Fruit fly (Drosophila melanogaster) whole organism, embryonic: Measurements from ENCODE around the gene CG15221.

Experiments
- ATbp ChIP-seq: fragments of 200-800 bp; sonication (Bioruptor generic); optimal IDR thresholded peaks from 2 replicates; lab custom pipeline; 2017; ENCODE audit warnings: missing biosample characterization, mild to moderate bottlenecking, missing genetic modification characterization, missing genetic modification reagents
- CG10147 ChIP-seq: fragments of 200-800 bp; sonication (Bioruptor generic); optimal IDR thresholded peaks from 2 replicates; lab custom pipeline; 2019; ENCODE audit warnings: missing biosample characterization, mild to moderate bottlenecking, missing genetic modification characterization, moderate library complexity
- CG11085 ChIP-seq: fragments of 200-800 bp; sonication (Bioruptor generic); IDR thresholded peaks from 2 replicates; pipeline ENCODE4 v1.3.6; 2022; ENCODE audit warnings: missing biosample characterization, missing genetic modification characterization
- CG11560 ChIP-seq: fragments of 200-800 bp; sonication (Bioruptor generic); IDR thresholded peaks from 3 replicates; pipeline ENCODE4 v1.3.6; 2022; ENCODE audit warnings: missing biosample characterization, missing genetic modification characterization
- CG12391 ChIP-seq: fragments of 200-800 bp; sonication (Bioruptor generic); optimal IDR thresholded peaks from 3 replicates; lab custom pipeline; 2018; ENCODE audit warnings: missing biosample characterization, mild to moderate bottlenecking, missing genetic modification characterization, moderate library complexity
- CG12942 ChIP-seq: fragments of 200-800 bp; sonication (Bioruptor generic); optimal IDR thresholded peaks from 3 replicates; lab custom pipeline; 2016; ENCODE audit warnings: missing biosample characterization, missing genetic modification characterization
- CG13296 ChIP-seq: fragments of 200-800 bp; sonication (Bioruptor generic); optimal IDR thresholded peaks from 3 replicates; lab custom pipeline; 2018; ENCODE audit warnings: missing biosample characterization, mild to moderate bottlenecking, missing genetic modification characterization
- CG13624 ChIP-seq: fragments of 200-800 bp; sonication (Bioruptor generic); optimal IDR thresholded peaks from 2 replicates; lab custom pipeline; 2016; ENCODE audit warnings: missing biosample characterization, missing genetic modification characterization
- CG14965 ChIP-seq: fragments of 200-800 bp; sonication (Bioruptor generic); optimal IDR thresholded peaks from 2 replicates; lab custom pipeline; 2016; ENCODE audit warnings: missing biosample characterization, missing genetic modification characterization, borderline replicate concordance
- CG15514 ChIP-seq: fragments of 200-800 bp; sonication (Bioruptor generic); optimal IDR thresholded peaks from 3 replicates; lab custom pipeline; 2017; ENCODE audit warnings: missing biosample characterization, missing genetic modification characterization, mild to moderate bottlenecking, moderate library complexity, missing genetic modification reagents
- CG17186 ChIP-seq: fragments of 200-800 bp; sonication (Bioruptor generic); optimal IDR thresholded peaks from 3 replicates; lab custom pipeline; 2017; ENCODE audit warnings: missing biosample characterization, missing genetic modification reagents, missing genetic modification characterization
- CG17361 ChIP-seq: fragments of 200-800 bp; sonication (Bioruptor generic); IDR thresholded peaks from 3 replicates; pipeline ENCODE4 v1.3.6; 2022; ENCODE audit warnings: missing biosample characterization, missing genetic modification characterization
- CG17568 ChIP-seq: fragments of 200-800 bp; sonication (Bioruptor generic); optimal IDR thresholded peaks from 2 replicates; lab custom pipeline; 2018; ENCODE audit warnings: missing biosample characterization, mild to moderate bottlenecking, missing genetic modification characterization, moderate library complexity
- CG1792 ChIP-seq: fragments of 200-800 bp; sonication (Bioruptor generic); optimal IDR thresholded peaks from 2 replicates; lab custom pipeline; 2016; ENCODE audit warnings: missing biosample characterization, missing genetic modification characterization
- CG2120 ChIP-seq: fragments of 200-800 bp; sonication (Bioruptor generic); optimal IDR thresholded peaks from 3 replicates; lab custom pipeline; 2016; ENCODE audit warnings: missing biosample characterization, missing genetic modification characterization
- CG31224 ChIP-seq: fragments of 200-800 bp; sonication (Bioruptor generic); IDR thresholded peaks from 2 replicates; pipeline ENCODE4 v1.3.6; 2022; ENCODE audit warnings: missing biosample characterization, missing genetic modification characterization
- CG31441 ChIP-seq: fragments of 200-800 bp; sonication (Bioruptor generic); IDR thresholded peaks from 2 replicates; pipeline ENCODE4 v1.3.6; 2022; ENCODE audit warnings: missing biosample characterization, missing genetic modification characterization
- CG42726 ChIP-seq: fragments of 200-800 bp; sonication (Bioruptor generic); IDR thresholded peaks from 2 replicates; pipeline ENCODE4 v1.3.6; 2022; ENCODE audit warnings: missing biosample characterization, missing genetic modification characterization; ENCODE audit not compliant: partially characterized antibody
- CG6254 ChIP-seq: fragments of 200-800 bp; sonication (Bioruptor generic); optimal IDR thresholded peaks from 3 replicates; lab custom pipeline; 2017; ENCODE audit warnings: mild to moderate bottlenecking, missing biosample characterization, missing genetic modification reagents, missing genetic modification characterization
- CG7556 ChIP-seq: fragments of 200-800 bp; sonication (Bioruptor generic); optimal IDR thresholded peaks from 2 replicates; lab custom pipeline; 2017; ENCODE audit warnings: missing biosample characterization, mild to moderate bottlenecking, missing genetic modification characterization
- CG8388 ChIP-seq: fragments of 200-800 bp; sonication (Bioruptor generic); optimal IDR thresholded peaks from 2 replicates; lab custom pipeline; 2019; ENCODE audit warnings: missing biosample characterization, mild to moderate bottlenecking, missing genetic modification characterization, moderate library complexity
- CG8765 ChIP-seq: fragments of 200-800 bp; sonication (Bioruptor generic); IDR thresholded peaks from 2 replicates; pipeline ENCODE4 v1.3.6; 2022; ENCODE audit warnings: missing biosample characterization, missing genetic modification characterization
- CG9797 ChIP-seq: fragments of 200-800 bp; sonication (Bioruptor generic); optimal IDR thresholded peaks from 3 replicates; lab custom pipeline; 2018; ENCODE audit warnings: missing biosample characterization, mild to moderate bottlenecking, missing genetic modification characterization
- CHES-1-like ChIP-seq: fragments of 200-800 bp; sonication (Bioruptor generic); optimal IDR thresholded peaks from 2 replicates; lab custom pipeline; 2016; ENCODE audit warnings: missing biosample characterization, missing genetic modification characterization
- CoRest ChIP-seq: fragments of 200-800 bp; sonication (Bioruptor generic); optimal IDR thresholded peaks from 3 replicates; lab custom pipeline; 2018; ENCODE audit warnings: missing biosample characterization, mild to moderate bottlenecking, missing genetic modification characterization, moderate library complexity
- D ChIP-seq, 2 experiments: fragments of 200-800 bp in 1 of 2; fragments of >200 bp in 1 of 2; sonication (Bioruptor generic) in 1 of 2; optimal IDR thresholded peaks; 2 replicates in 1 of 2; 3 replicates in 1 of 2; lab custom pipeline; 2017; ENCODE audit warnings: mild to moderate bottlenecking in 1 of 2, missing biosample characterization in 1 of 2, missing genetic modification characterization in 1 of 2, missing genetic modification reagents in 1 of 2
- Dll ChIP-seq: fragments of 200-800 bp; sonication (Bioruptor generic); IDR thresholded peaks from 4 replicates; pipeline ENCODE4 v1.3.6; 2022; ENCODE audit warnings: missing biosample characterization, missing genetic modification characterization; ENCODE audit not compliant: partially characterized antibody
- E2f1 ChIP-seq: fragments of 200-800 bp; sonication (Bioruptor generic); IDR thresholded peaks from 2 replicates; pipeline ENCODE4 v1.3.6; 2022; ENCODE audit warnings: missing biosample characterization, missing genetic modification characterization
- Hr51 ChIP-seq, 2 experiments: fragments of 200-800 bp; sonication (Bioruptor generic); optimal IDR thresholded peaks; 2 replicates in 1 of 2; 3 replicates in 1 of 2; lab custom pipeline; 2016 to 2018; ENCODE audit warnings: missing biosample characterization in 2 of 2, missing genetic modification characterization in 2 of 2, mild to moderate bottlenecking in 1 of 2, moderate library complexity in 1 of 2
- Hsf ChIP-seq: fragments of 200-800 bp; sonication (Bioruptor generic); optimal IDR thresholded peaks from 3 replicates; lab custom pipeline; 2016; ENCODE audit warnings: missing biosample characterization, missing genetic modification characterization
- Mes4 ChIP-seq: fragments of 200-800 bp; sonication (Bioruptor generic); optimal IDR thresholded peaks from 2 replicates; lab custom pipeline; 2016; ENCODE audit warnings: missing biosample characterization, missing genetic modification characterization
- Optix ChIP-seq: fragments of 200-800 bp; sonication (Bioruptor generic); IDR thresholded peaks from 3 replicates; pipeline ENCODE4 v1.3.6; 2022; ENCODE audit warnings: missing biosample characterization, missing genetic modification characterization
- Sry-β ChIP-seq: fragments of 200-800 bp; sonication (Bioruptor generic); optimal IDR thresholded peaks from 2 replicates; lab custom pipeline; 2018; ENCODE audit warnings: missing biosample characterization, mild to moderate bottlenecking, missing genetic modification characterization, moderate library complexity
- Stat92E ChIP-seq, 3 experiments: fragments of >200 bp in 2 of 3; fragments of 200-800 bp in 1 of 3; sonication (Bioruptor generic) in 1 of 3; optimal IDR thresholded peaks; 2 replicates each; lab custom pipeline; 2017 to 2019; ENCODE audit warnings: missing biosample characterization in 3 of 3, missing genetic modification characterization in 3 of 3, mild to moderate bottlenecking in 1 of 3, moderate library complexity in 1 of 3
- Trl ChIP-seq, 3 experiments: fragments of >200 bp in 2 of 3; fragments of 200-800 bp in 1 of 3; sonication (Bioruptor generic) in 1 of 3; optimal IDR thresholded peaks; 2 replicates in 1 of 3; 3 replicates in 2 of 3; lab custom pipeline; 2016 to 2017; ENCODE audit warnings: missing biosample characterization in 1 of 3, missing genetic modification characterization in 1 of 3
- ash1 ChIP-seq: fragments of 200-800 bp; sonication (Bioruptor generic); optimal IDR thresholded peaks from 2 replicates; lab custom pipeline; 2018; ENCODE audit warnings: missing biosample characterization, mild to moderate bottlenecking, missing genetic modification characterization
- ato ChIP-seq: fragments of 200-800 bp; sonication (Bioruptor generic); IDR thresholded peaks from 2 replicates; pipeline ENCODE4 v1.3.6; 2022; ENCODE audit warnings: missing biosample characterization, missing genetic modification characterization; ENCODE audit not compliant: partially characterized antibody
- cg ChIP-seq: fragments of 200-800 bp; sonication (Bioruptor generic); optimal IDR thresholded peaks from 3 replicates; lab custom pipeline; 2019; ENCODE audit warnings: missing biosample characterization, mild to moderate bottlenecking, missing genetic modification characterization, moderate library complexity
- fd3F ChIP-seq: fragments of 200-800 bp; sonication (Bioruptor generic); optimal IDR thresholded peaks from 2 replicates; lab custom pipeline; 2018; ENCODE audit warnings: missing biosample characterization, mild to moderate bottlenecking, missing genetic modification characterization, moderate library complexity
- lab ChIP-seq: fragments of 200-800 bp; sonication (Bioruptor generic); optimal IDR thresholded peaks from 3 replicates; lab custom pipeline; 2017; ENCODE audit warnings: missing biosample characterization, missing genetic modification characterization, mild to moderate bottlenecking, moderate library complexity, missing genetic modification reagents
- mld ChIP-seq: fragments of 200-800 bp; sonication (Bioruptor generic); IDR thresholded peaks from 3 replicates; pipeline ENCODE4 v1.3.6; 2022; ENCODE audit warnings: missing biosample characterization, missing genetic modification characterization; ENCODE audit not compliant: partially characterized antibody
- rib ChIP-seq: fragments of 200-800 bp; sonication (Bioruptor generic); IDR thresholded peaks from 2 replicates; pipeline ENCODE4 v1.3.6; 2022; ENCODE audit warnings: missing biosample characterization, missing genetic modification characterization
- shn ChIP-seq: fragments of 200-800 bp; sonication (Bioruptor generic); optimal IDR thresholded peaks from 3 replicates; lab custom pipeline; 2016; ENCODE audit warnings: missing biosample characterization, missing genetic modification characterization
- sna ChIP-seq: fragments of 200-800 bp; sonication (Bioruptor generic); IDR thresholded peaks from 2 replicates; pipeline ENCODE4 v1.3.6; 2022; ENCODE audit warnings: missing biosample characterization, missing genetic modification characterization; ENCODE audit not compliant: partially characterized antibody
- so ChIP-seq: fragments of 200-800 bp; sonication (Bioruptor generic); IDR thresholded peaks from 3 replicates; pipeline ENCODE4 v1.3.6; 2022; ENCODE audit warnings: missing biosample characterization, missing genetic modification characterization
- unpg ChIP-seq: fragments of 200-800 bp; sonication (Bioruptor generic); optimal IDR thresholded peaks from 3 replicates; lab custom pipeline; 2018; ENCODE audit warnings: missing biosample characterization, mild to moderate bottlenecking, missing genetic modification characterization, moderate library complexity
- zf30C ChIP-seq: fragments of 200-800 bp; sonication (Bioruptor generic); optimal IDR thresholded peaks from 3 replicates; lab custom pipeline; 2018; ENCODE audit warnings: missing biosample characterization, mild to moderate bottlenecking, missing genetic modification characterization

CG15221 gene

DNA sequence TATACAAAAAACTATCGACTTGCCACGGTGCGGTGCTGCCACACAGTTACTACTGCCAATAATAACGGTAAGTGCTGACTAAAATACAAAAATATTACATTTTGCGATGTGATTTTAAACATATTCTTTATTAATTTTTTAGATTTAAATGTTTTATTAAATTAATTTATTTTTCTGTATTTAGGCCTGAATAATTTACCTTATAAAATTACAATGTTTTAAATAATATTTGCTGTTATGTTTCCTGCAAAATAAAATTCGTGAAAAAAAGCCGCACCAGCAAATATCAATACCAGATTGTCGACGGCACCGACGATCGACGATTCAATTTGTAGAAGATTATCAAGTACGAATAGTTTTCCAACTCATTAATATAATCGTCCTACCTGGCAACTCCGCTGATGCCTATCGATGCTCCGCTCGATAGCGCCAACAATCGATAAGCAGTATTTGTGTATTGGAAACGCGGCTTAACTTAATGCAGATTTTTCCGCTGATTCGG lies 45.5 kb upstream of the CG15221 start, which contains the start of the genes Vlet and bif (continued):
- TF ChIP-seq CG12942 (GFP tag; lab: Kevin White, UChicago) (peak; percentile 47), Sry-β (GFP tag; lab: Kevin White, UChicago) (peak; percentile 14), CG10147 (GFP tag; lab: Kevin White, UChicago) (peak; percentile 51), D (optimal IDR thresholded peaks at IDR 0.05; lab: Kevin White, UChicago) (no peak), D (GFP tag; optimal IDR thresholded peaks at IDR 0.05; lab: Kevin White, UChicago) (peak; percentile 44), CHES-1-like (no peak), Stat92E (GFP tag; optimal IDR thresholded peaks at IDR 0.05; lab: Kevin White, UChicago) (no peak), CG8765 (GFP tag; lab: Robert Waterston, UW) (no peak), Dll (GFP tag; lab: Robert Waterston, UW) (peak; percentile 61; the same call in 1 of the 4 replicates), cg (GFP tag; lab: Kevin White, UChicago) (no peak), unpg (GFP tag; lab: Kevin White, UChicago) (peak; percentile 56), fd3F (GFP tag; lab: Kevin White, UChicago) (peak; percentile 27), CG8388 (GFP tag; lab: Kevin White, UChicago) (peak; percentile 73), shn (GFP tag; lab: Kevin White, UChicago) (peak; percentile 11), E2f1 (GFP tag; lab: Robert Waterston, UW) (no peak; the same call in 1 of the 2 replicates), CG15514 (peak; percentile 62), ash1 (no peak), sna (no peak), CG17568 (GFP tag; lab: Kevin White, UChicago) (no peak), zf30C (GFP tag; lab: Kevin White, UChicago) (no peak), Optix (GFP tag; lab: Robert Waterston, UW) (no peak), CG9797 (GFP tag; lab: Kevin White, UChicago) (no peak), ato (GFP tag; lab: Robert Waterston, UW) (0 out of 2 replicates have a peak, but pooled peaks have one; percentile 49), CG14965 (GFP tag; lab: Kevin White, UChicago) (no peak), CG2120 (GFP tag; lab: Kevin White, UChicago) (peak; percentile 67), CG11085 (GFP tag; lab: Robert Waterston, UW) (no peak), CoRest (peak; percentile 85), Hsf (GFP tag; lab: Kevin White, UChicago) (peak; percentile 33), CG6254 (GFP tag; lab: Kevin White, UChicago) (peak; percentile 9), CG11560 (tag; lab: Robert Waterston, UW) (peak; percentile 61; the same call in 2 of the 3 replicates), CG1792 (GFP tag; lab: Kevin White, UChicago) (peak; percentile 7), Trl (optimal IDR thresholded peaks at IDR 0.05; lab: Kevin White, UChicago) (no peak), Trl (GFP tag; optimal IDR thresholded peaks at IDR 0.05; lab: Kevin White, UChicago) (peak; percentile 44), Hr51 (GFP tag; optimal IDR thresholded peaks at IDR 0.05; lab: Kevin White, UChicago) (peak in 1 of 2 experiments; percentile 44), Mes4 (GFP tag; lab: Kevin White, UChicago) (no peak), rib (no peak), CG42726 (GFP tag; lab: Robert Waterston, UW) (peak; percentile 35; the same call in 1 of the 2 replicates), CG17361 (GFP tag; lab: Robert Waterston, UW) (peak; percentile 87), CG13296 (GFP tag; lab: Kevin White, UChicago) (peak; percentile 69), CG12391 (peak; percentile 77), so (GFP tag; lab: Robert Waterston, UW) (no peak), lab (GFP tag; lab: Kevin White, UChicago) (no peak), CG13624 (GFP tag; lab: Kevin White, UChicago) (peak; percentile 23), CG7556 (peak; percentile 73), CG31441 (GFP tag; lab: Robert Waterston, UW) (peak; percentile 78; the same call in 1 of the 2 replicates), mld (GFP tag; lab: Robert Waterston, UW) (no peak), CG31224 (no peak), ATbp (GFP tag; lab: Kevin White, UChicago) (peak; percentile 41), CG17186 (GFP tag; lab: Kevin White, UChicago) (peak; percentile 18)
